Worm (Caenorhabditis elegans): ENCODE data around the gene Y57G11B.3.
A peak's percentile ranks its signal among the peaks of the same experiment; 100 is the strongest.

Y57G11B.3 gene

DNA sequence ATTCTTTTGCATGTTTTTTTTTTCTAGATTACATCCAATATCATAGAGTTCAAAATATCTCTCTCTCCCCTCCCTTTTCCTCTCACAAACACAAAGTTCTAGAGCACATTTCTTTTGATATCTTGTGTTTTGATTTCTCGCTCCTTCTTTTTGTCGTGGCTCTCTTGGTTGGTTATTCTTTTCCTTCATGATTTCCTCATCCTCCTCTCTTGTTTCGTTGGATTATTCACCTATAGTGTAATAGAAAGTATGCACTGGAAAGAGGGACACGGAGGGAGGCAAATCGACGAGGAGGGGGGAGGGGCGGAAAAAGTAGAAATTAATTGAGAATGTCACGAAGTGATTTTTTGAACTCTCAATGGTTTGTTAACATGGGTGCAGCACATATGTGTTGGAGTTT, 32.3 kb upstream of the Y57G11B.3 start:
- peak; percentile 41 for TF ChIP-seq unc-62 (GFP tag; optimal IDR thresholded peaks at IDR 0.05)
- TF ChIP-seq mab-5 (tag; optimal IDR thresholded peaks at IDR 0.05), result no peak
- no peak for TF ChIP-seq ces-1 (GFP tag; optimal IDR thresholded peaks at IDR 0.05)
- TF ChIP-seq unc-120 (tag; optimal IDR thresholded peaks at IDR 0.05; ENCODE audit: poor library complexity, severe bottlenecking), result peak; percentile 53

DNA sequence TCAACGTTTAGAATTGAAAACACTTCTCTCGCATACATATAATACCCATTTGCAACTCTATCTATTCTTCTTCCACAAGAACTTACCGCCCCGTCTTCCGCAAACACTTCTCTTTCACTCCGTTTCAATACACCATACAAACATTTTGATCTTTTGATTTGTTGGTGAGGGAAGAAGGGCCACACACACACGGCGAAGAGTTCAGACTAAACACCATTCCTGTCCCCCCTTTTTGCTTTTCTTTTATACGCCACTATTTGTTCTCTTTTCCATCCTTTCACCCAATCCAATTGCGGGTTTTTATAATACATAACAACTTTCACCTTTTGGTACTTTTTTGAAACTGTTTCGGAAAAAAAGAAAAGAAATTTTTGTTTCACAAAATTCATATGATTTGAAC, 31.0 kb upstream of the Y57G11B.3 start:
- TF ChIP-seq nhr-237 (tag; optimal IDR thresholded peaks at IDR 0.05) (peak; percentile 9), ceh-83 (GFP tag; optimal IDR thresholded peaks at IDR 0.05) (no peak), pha-4 (tag; optimal IDR thresholded peaks at IDR 0.05) (peak; percentile 74), bed-3 (GFP tag; optimal IDR thresholded peaks at IDR 0.05) (no peak), mls-2 (tag; optimal IDR thresholded peaks at IDR 0.05) (no peak), zip-8 (tag; optimal IDR thresholded peaks at IDR 0.05) (no peak), unc-39 (tag; optimal IDR thresholded peaks at IDR 0.05) (no peak), ceh-39 (tag; optimal IDR thresholded peaks at IDR 0.05) (no peak), ceh-43 (GFP tag; optimal IDR thresholded peaks at IDR 0.05) (no peak), nhr-76 (tag; optimal IDR thresholded peaks at IDR 0.05) (no peak), nhr-2 (tag; optimal IDR thresholded peaks at IDR 0.05) (no peak), hlh-1 (tag; optimal IDR thresholded peaks at IDR 0.05) (no peak), ces-1 (GFP tag; optimal IDR thresholded peaks at IDR 0.05) (no peak), lsy-2 (tag; optimal IDR thresholded peaks at IDR 0.05) (peak; percentile 9), drap-1 (GFP tag; optimal IDR thresholded peaks at IDR 0.05) (no peak), nhr-28 (tag; optimal IDR thresholded peaks at IDR 0.05) (no peak), nhr-12 (tag; optimal IDR thresholded peaks at IDR 0.05) (no peak), flh-1 (GFP tag; optimal IDR thresholded peaks at IDR 0.05) (no peak), mab-5 (tag; optimal IDR thresholded peaks at IDR 0.05) (no peak), elt-3 (tag; optimal IDR thresholded peaks at IDR 0.05) (no peak), snpc-4 (tag; optimal IDR thresholded peaks at IDR 0.05) (no peak), mep-1 (tag; optimal IDR thresholded peaks at IDR 0.05) (peak; percentile 13), blmp-1 (tag; optimal IDR thresholded peaks at IDR 0.05) (peak; percentile 48), lin-32 (GFP tag; optimal IDR thresholded peaks at IDR 0.05) (no peak)

DNA sequence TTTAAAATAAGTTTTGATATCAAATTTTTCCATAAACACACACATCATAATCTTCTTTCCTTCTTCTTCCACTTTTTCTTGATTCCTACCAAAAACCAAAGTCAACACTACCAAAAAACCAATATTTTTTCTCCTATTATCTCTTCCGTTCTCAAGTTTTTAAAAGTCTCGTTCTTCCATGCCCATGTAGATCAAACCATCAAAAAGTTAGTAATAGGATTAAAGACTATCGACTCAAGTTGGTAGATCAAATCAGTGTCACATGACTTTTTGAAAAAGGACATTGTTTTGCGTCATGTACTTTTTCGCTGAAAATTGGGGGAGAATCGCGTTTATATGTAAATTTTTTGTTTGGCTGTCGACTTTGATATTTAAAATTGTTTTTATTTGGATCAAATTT, 28.8 kb upstream of the Y57G11B.3 start:
- no peak for TF ChIP-seq unc-39 (tag; optimal IDR thresholded peaks at IDR 0.05)
- TF ChIP-seq bed-3 (GFP tag; optimal IDR thresholded peaks at IDR 0.05), result no peak

DNA sequence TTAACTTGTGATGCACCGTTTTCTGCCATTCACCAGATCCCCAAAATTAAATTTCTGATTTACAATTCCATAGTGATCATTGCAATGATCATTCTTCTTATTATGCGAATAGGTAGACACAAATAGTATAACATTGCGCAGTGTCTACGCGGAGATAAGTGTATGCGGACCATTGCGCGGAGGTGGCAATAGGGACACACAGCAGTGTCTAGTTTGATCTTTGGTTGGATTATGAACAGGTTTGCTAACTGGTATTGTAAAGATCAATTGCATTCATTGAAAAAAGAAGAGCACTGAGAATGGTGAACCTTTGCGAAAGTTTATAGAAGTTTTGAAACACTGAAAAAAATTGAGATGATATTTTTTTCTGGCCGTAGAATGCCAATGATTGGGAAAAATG, 25.1 kb upstream of the Y57G11B.3 start:
- no peak for TF ChIP-seq elt-3 (tag; optimal IDR thresholded peaks at IDR 0.05)
- no peak for TF ChIP-seq tbx-8 (GFP tag; optimal IDR thresholded peaks at IDR 0.05)
- no peak for TF ChIP-seq ceh-39 (tag; optimal IDR thresholded peaks at IDR 0.05)
- TF ChIP-seq bed-3 (GFP tag; optimal IDR thresholded peaks at IDR 0.05), result no peak
- TF ChIP-seq sptf-1 (tag; optimal IDR thresholded peaks at IDR 0.05), result no peak
- TF ChIP-seq flh-1 (GFP tag; optimal IDR thresholded peaks at IDR 0.05), result no peak
- TF ChIP-seq unc-62 (GFP tag; optimal IDR thresholded peaks at IDR 0.05), result no peak
- no peak for TF ChIP-seq nhr-28 (tag; optimal IDR thresholded peaks at IDR 0.05)
- TF ChIP-seq ztf-11 (tag; optimal IDR thresholded peaks at IDR 0.05), result no peak
- no peak for TF ChIP-seq M03D4.4 (tag; optimal IDR thresholded peaks at IDR 0.05)
- no peak for TF ChIP-seq ces-1 (GFP tag; optimal IDR thresholded peaks at IDR 0.05)
- no peak for TF ChIP-seq unc-120 (tag; optimal IDR thresholded peaks at IDR 0.05; ENCODE audit: poor library complexity, severe bottlenecking)
- no peak for TF ChIP-seq ceh-43 (GFP tag; optimal IDR thresholded peaks at IDR 0.05)
- no peak for TF ChIP-seq mab-5 (tag; optimal IDR thresholded peaks at IDR 0.05)
- no peak for TF ChIP-seq ham-2 (GFP tag; optimal IDR thresholded peaks at IDR 0.05)

DNA sequence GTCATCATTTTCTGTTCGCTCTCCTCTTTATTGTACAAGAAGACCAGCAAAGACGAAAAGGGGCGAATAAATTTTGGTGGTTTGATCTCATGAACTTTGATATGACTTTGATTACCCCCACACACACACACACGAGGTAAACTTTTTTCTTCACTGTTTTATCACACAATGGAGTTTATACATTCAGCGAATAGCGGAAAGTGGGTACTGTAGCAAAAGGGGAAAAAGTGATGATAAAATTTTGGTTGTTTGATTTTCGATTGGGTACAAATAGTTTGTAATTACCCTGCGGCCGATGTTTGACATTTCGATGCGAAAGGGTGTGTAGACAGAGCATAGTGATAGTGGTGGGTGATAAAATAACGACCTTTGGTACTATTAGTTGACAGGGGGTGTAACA, 20.1 kb upstream of the Y57G11B.3 start:
- peak; percentile 43 for TF ChIP-seq elt-3 (tag; optimal IDR thresholded peaks at IDR 0.05)
- TF ChIP-seq lsy-2 (tag; optimal IDR thresholded peaks at IDR 0.05), result peak; percentile 26
- TF ChIP-seq tbx-8 (GFP tag; optimal IDR thresholded peaks at IDR 0.05), result no peak
- peak; percentile 11 for TF ChIP-seq nhr-237 (tag; optimal IDR thresholded peaks at IDR 0.05)
- no peak for TF ChIP-seq lin-32 (GFP tag; optimal IDR thresholded peaks at IDR 0.05)
- TF ChIP-seq ham-2 (GFP tag; optimal IDR thresholded peaks at IDR 0.05), result no peak

DNA sequence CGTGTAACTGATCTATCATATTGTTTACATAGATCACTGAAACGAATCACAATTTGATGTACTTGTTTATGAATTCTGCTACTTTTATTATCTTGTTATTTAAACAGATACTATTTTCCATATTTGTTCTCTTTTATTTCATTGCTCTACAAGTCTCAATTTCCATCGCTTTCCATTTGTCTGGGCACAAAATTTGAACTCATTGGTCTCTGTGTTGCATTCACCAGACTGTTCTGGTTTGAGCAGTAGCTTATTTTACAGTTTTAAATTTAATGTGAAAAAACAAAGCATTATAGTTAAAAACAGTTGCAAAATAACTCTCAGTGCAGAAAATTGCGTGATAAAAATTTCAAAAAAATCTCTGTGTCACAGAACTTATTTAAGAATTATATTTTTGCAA, 13.4 kb upstream of the Y57G11B.3 start:
- TF ChIP-seq nhr-2 (tag; optimal IDR thresholded peaks at IDR 0.05) (no peak), lin-32 (GFP tag; optimal IDR thresholded peaks at IDR 0.05) (no peak), nhr-237 (tag; optimal IDR thresholded peaks at IDR 0.05) (no peak), sptf-1 (tag; optimal IDR thresholded peaks at IDR 0.05) (no peak), ceh-83 (GFP tag; optimal IDR thresholded peaks at IDR 0.05) (no peak), flh-1 (GFP tag; optimal IDR thresholded peaks at IDR 0.05) (no peak), unc-39 (tag; optimal IDR thresholded peaks at IDR 0.05) (no peak), ceh-39 (tag; optimal IDR thresholded peaks at IDR 0.05) (no peak), blmp-1 (tag; optimal IDR thresholded peaks at IDR 0.05) (no peak), ces-1 (GFP tag; optimal IDR thresholded peaks at IDR 0.05) (no peak), hlh-1 (tag; optimal IDR thresholded peaks at IDR 0.05) (no peak), ham-2 (GFP tag; optimal IDR thresholded peaks at IDR 0.05) (no peak), lsy-2 (tag; optimal IDR thresholded peaks at IDR 0.05) (no peak), bed-3 (GFP tag; optimal IDR thresholded peaks at IDR 0.05) (no peak), nhr-12 (tag; optimal IDR thresholded peaks at IDR 0.05) (no peak)
